Fruit fly (Drosophila melanogaster) whole organism, embryonic: ENCODE data around the gene CG3347.

Source experiments
- CG18011 ChIP-seq: fragments of 200-800 bp; sonication (Bioruptor generic); optimal IDR thresholded peaks from 2 replicates; lab custom pipeline; 2017; ENCODE audit warnings: missing biosample characterization, missing genetic modification characterization, mild to moderate bottlenecking, moderate library complexity, missing genotype
- CG30020 ChIP-seq: fragments of 200-800 bp; optimal IDR thresholded peaks from 2 replicates; lab custom pipeline; 2019; ENCODE audit warnings: missing biosample characterization, mild to moderate bottlenecking, missing genetic modification characterization, moderate library complexity
- CG6765 ChIP-seq: fragments of 200-800 bp; sonication (Bioruptor generic); optimal IDR thresholded peaks from 3 replicates; lab custom pipeline; 2017; ENCODE audit warnings: missing biosample characterization, mild to moderate bottlenecking, missing genetic modification characterization
- CG8944 ChIP-seq: fragments of 200-800 bp; sonication (Bioruptor generic); optimal IDR thresholded peaks from 3 replicates; lab custom pipeline; 2016; ENCODE audit warnings: missing biosample characterization, missing genetic modification characterization
- D19B ChIP-seq: fragments of 200-800 bp; sonication (Bioruptor generic); optimal IDR thresholded peaks from 2 replicates; lab custom pipeline; 2017; ENCODE audit warnings: missing biosample characterization, mild to moderate bottlenecking, missing genetic modification characterization
- Hsf ChIP-seq: fragments of 200-800 bp; sonication (Bioruptor generic); optimal IDR thresholded peaks from 3 replicates; lab custom pipeline; 2016; ENCODE audit warnings: missing biosample characterization, missing genetic modification characterization
- MESR4 ChIP-seq: fragments of 200-800 bp; sonication (Bioruptor generic); optimal IDR thresholded peaks from 2 replicates; lab custom pipeline; 2018; ENCODE audit warnings: missing biosample characterization, mild to moderate bottlenecking, missing genetic modification characterization, moderate library complexity
- Tbp ChIP-seq: fragments of >200 bp; optimal IDR thresholded peaks from 2 replicates; lab custom pipeline; 2018; ENCODE audit warnings: missing biosample characterization, missing genetic modification characterization
- Trl ChIP-seq, 3 experiments: fragments of >200 bp in 2 of 3; fragments of 200-800 bp in 1 of 3; sonication (Bioruptor generic) in 1 of 3; optimal IDR thresholded peaks; 2 replicates in 1 of 3; 3 replicates in 2 of 3; lab custom pipeline; 2016 to 2017; ENCODE audit warnings: missing biosample characterization in 1 of 3, missing genetic modification characterization in 1 of 3

DNA sequence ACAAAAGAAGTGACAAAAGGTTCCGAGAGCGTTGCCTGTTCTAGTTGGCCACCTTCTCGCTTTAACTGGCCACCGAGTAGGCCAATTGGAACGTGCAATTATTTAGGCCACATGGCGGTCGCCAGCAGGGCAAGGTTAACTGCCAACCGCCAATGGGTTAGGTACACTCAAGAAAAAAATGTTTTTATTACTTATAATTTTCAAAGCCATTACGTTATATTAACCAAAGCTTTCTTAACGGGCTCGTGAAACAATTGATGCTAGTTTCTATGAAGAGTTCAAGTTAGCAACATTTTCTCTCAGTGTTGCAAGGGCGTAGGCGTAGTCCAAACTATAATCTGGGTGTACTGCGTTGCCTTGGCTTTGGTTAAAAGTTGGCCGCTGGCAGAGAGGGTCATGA is 23.2 kb upstream of the CG3347 start:
- TF ChIP-seq CG18011 (GFP tag; lab: Kevin White, UChicago) (no peak), CG30020 (tag; lab: Kevin White, UChicago) (no peak), Trl (optimal IDR thresholded peaks at IDR 0.05; lab: Kevin White, UChicago) (no peak), Trl (GFP tag; optimal IDR thresholded peaks at IDR 0.05; lab: Kevin White, UChicago) (no peak), D19B (GFP tag; lab: Kevin White, UChicago) (no peak), Hsf (GFP tag; lab: Kevin White, UChicago) (no peak), Tbp (GFP tag; lab: Kevin White, UChicago) (no peak), MESR4 (GFP tag; lab: Kevin White, UChicago) (no peak), CG6765 (GFP tag; lab: Kevin White, UChicago) (no peak), CG8944 (GFP tag; lab: Kevin White, UChicago) (no peak)
